Worm (Caenorhabditis elegans) whole organism, L1 larva: Measurements from ENCODE around the gene Y69E1A.4.

ENCODE experiments used
- C04F5.9 ChIP-seq: sonication (generic microtip); optimal IDR thresholded peaks from 2 replicates; lab custom pipeline; 2016; ENCODE audit warnings: missing genetic modification characterization, missing compliant biosample characterization
- C16A3.4 ChIP-seq: fragments of 150-350 bp; optimal IDR thresholded peaks from 2 replicates; lab custom pipeline; 2014; ENCODE audit warnings: missing biosample characterization, missing genetic modification characterization
- C34B4.2 ChIP-seq: sonication (generic microtip); optimal IDR thresholded peaks from 2 replicates; lab custom pipeline; 2017; ENCODE audit warnings: mild to moderate bottlenecking, missing genetic modification characterization, missing compliant biosample characterization
- F16B12.6 ChIP-seq: fragments of 150-350 bp; optimal IDR thresholded peaks from 2 replicates; lab custom pipeline; 2014; ENCODE audit warnings: missing biosample characterization, missing genetic modification characterization
- Y116A8C.19 ChIP-seq: sonication (generic microtip); optimal IDR thresholded peaks from 2 replicates; lab custom pipeline; 2016; ENCODE audit warnings: missing compliant biosample characterization, missing genetic modification characterization, borderline replicate concordance
- aha-1 ChIP-seq: fragments of 150-350 bp; optimal IDR thresholded peaks from 2 replicates; lab custom pipeline; 2014; ENCODE audit warnings: missing biosample characterization, missing genetic modification characterization
- aly-2 ChIP-seq: fragments of 150-350 bp; optimal IDR thresholded peaks from 2 replicates; lab custom pipeline; 2014; ENCODE audit warnings: missing biosample characterization, missing genetic modification characterization
- blmp-1 ChIP-seq: fragments of 150-350 bp; optimal IDR thresholded peaks from 2 replicates; lab custom pipeline; 2014; ENCODE audit warnings: missing biosample characterization, missing genetic modification characterization
- ceh-63 ChIP-seq: fragments of 200-800 bp; sonication (Bioruptor generic); optimal IDR thresholded peaks from 2 replicates; lab custom pipeline; 2018; ENCODE audit warnings: mild to moderate bottlenecking, missing genetic modification characterization, missing compliant biosample characterization
- ceh-8 ChIP-seq: fragments of 200-800 bp; sonication (Bioruptor generic); optimal IDR thresholded peaks from 2 replicates; lab custom pipeline; 2018; ENCODE audit warnings: mild to moderate bottlenecking, missing genetic modification characterization, moderate library complexity, missing compliant biosample characterization
- ces-1 ChIP-seq: fragments of 150-350 bp; optimal IDR thresholded peaks from 2 replicates; lab custom pipeline; 2014; ENCODE audit warnings: missing biosample characterization, missing genetic modification reagents, missing genetic modification characterization
- dsc-1 ChIP-seq: sonication (generic microtip); optimal IDR thresholded peaks from 2 replicates; lab custom pipeline; 2016; ENCODE audit warnings: mild to moderate bottlenecking, missing genetic modification characterization, missing compliant biosample characterization
- efl-3 ChIP-seq: fragments of 200-800 bp; sonication (Bioruptor generic); optimal IDR thresholded peaks from 2 replicates; lab custom pipeline; 2018; ENCODE audit warnings: mild to moderate bottlenecking, missing genetic modification characterization, missing compliant biosample characterization
- egl-27 ChIP-seq, 2 experiments: fragments of 150-350 bp in 1 of 2; sonication (generic microtip); optimal IDR thresholded peaks; 3 replicates each; lab custom pipeline; 2017 to 2018; ENCODE audit warnings: missing biosample characterization in 2 of 2, missing genetic modification characterization in 2 of 2, missing genetic modification reagents in 2 of 2
- elt-2 ChIP-seq: sonication (generic microtip); optimal IDR thresholded peaks from 2 replicates; lab custom pipeline; 2016; ENCODE audit warnings: missing genetic modification characterization, mild to moderate bottlenecking, inconsistent platforms, missing compliant biosample characterization, missing genetic modification reagents
- ets-5 ChIP-seq: fragments of 200-800 bp; sonication (Bioruptor generic); IDR thresholded peaks from 2 replicates; pipeline ENCODE4 v1.3.6; 2022; ENCODE audit warnings: missing genetic modification characterization, missing compliant biosample characterization
- fkh-10 ChIP-seq: sonication (generic microtip); optimal IDR thresholded peaks from 2 replicates; lab custom pipeline; 2017; ENCODE audit warnings: missing biosample characterization, missing genetic modification reagents, missing genetic modification characterization
- fkh-8 ChIP-seq: sonication (generic microtip); optimal IDR thresholded peaks from 2 replicates; lab custom pipeline; 2016; ENCODE audit warnings: mild to moderate bottlenecking, missing genetic modification characterization, missing compliant biosample characterization
- fos-1 ChIP-seq: fragments of 150-350 bp; optimal IDR thresholded peaks from 2 replicates; lab custom pipeline; 2014; ENCODE audit warnings: missing biosample characterization, missing genetic modification characterization
- grh-1 ChIP-seq: fragments of 200-800 bp; sonication (Bioruptor generic); IDR thresholded peaks from 2 replicates; pipeline ENCODE4 v1.3.6; 2022; ENCODE audit warnings: missing genetic modification reagents, missing genetic modification characterization, missing compliant biosample characterization
- hlh-17 ChIP-seq: fragments of 200-800 bp; sonication (Bioruptor generic); optimal IDR thresholded peaks from 2 replicates; lab custom pipeline; 2018; ENCODE audit warnings: missing genetic modification characterization, mild to moderate bottlenecking, missing compliant biosample characterization, moderate library complexity, borderline replicate concordance
- hlh-4 ChIP-seq: sonication (generic microtip); optimal IDR thresholded peaks from 2 replicates; lab custom pipeline; 2016; ENCODE audit warnings: mild to moderate bottlenecking, missing genetic modification characterization, missing compliant biosample characterization
- isw-1 ChIP-seq: fragments of 200-800 bp; sonication (Bioruptor generic); IDR thresholded peaks from 2 replicates; pipeline ENCODE4 v1.3.6; 2022; ENCODE audit warnings: missing genetic modification characterization, missing compliant biosample characterization
- jun-1 ChIP-seq: fragments of 150-350 bp; optimal IDR thresholded peaks from 2 replicates; lab custom pipeline; 2014; ENCODE audit warnings: missing biosample characterization, missing genetic modification reagents, missing genetic modification characterization
- lin-13 ChIP-seq: fragments of 150-350 bp; optimal IDR thresholded peaks from 2 replicates; lab custom pipeline; 2014; ENCODE audit warnings: missing biosample characterization, missing genetic modification reagents, missing genetic modification characterization
- lin-14 ChIP-seq: fragments of 200-800 bp; sonication (Bioruptor generic); optimal IDR thresholded peaks from 2 replicates; lab custom pipeline; 2018; ENCODE audit warnings: mild to moderate bottlenecking, missing genetic modification characterization, moderate library complexity, missing compliant biosample characterization
- lin-15B ChIP-seq: fragments of 150-350 bp; sonication (generic microtip); optimal IDR thresholded peaks from 3 replicates; lab custom pipeline; 2014; ENCODE audit warnings: missing biosample characterization, missing genetic modification characterization
- lin-39 ChIP-seq: fragments of 150-350 bp; optimal IDR thresholded peaks from 2 replicates; lab custom pipeline; 2014; ENCODE audit warnings: missing biosample characterization, missing genetic modification reagents, missing genetic modification characterization
- lir-3 ChIP-seq: sonication (generic microtip); optimal IDR thresholded peaks from 2 replicates; lab custom pipeline; 2016; ENCODE audit warnings: mild to moderate bottlenecking, missing genetic modification characterization, moderate library complexity, missing compliant biosample characterization; ENCODE audit not compliant: poor library complexity
- mdl-1 ChIP-seq, 2 experiments: fragments of 150-350 bp; optimal IDR thresholded peaks; 2 replicates each; lab custom pipeline; 2014 to 2017; ENCODE audit warnings: missing biosample characterization in 2 of 2, missing genetic modification characterization in 2 of 2, inconsistent platforms in 1 of 2
- nhr-11 ChIP-seq: fragments of 150-350 bp; optimal IDR thresholded peaks from 2 replicates; lab custom pipeline; 2014; ENCODE audit warnings: missing biosample characterization, missing genetic modification characterization
- nhr-12 ChIP-seq: sonication (generic microtip); optimal IDR thresholded peaks from 2 replicates; lab custom pipeline; 2017; ENCODE audit warnings: missing biosample characterization, missing genetic modification characterization
- nhr-237 ChIP-seq: fragments of 150-350 bp; optimal IDR thresholded peaks from 2 replicates; lab custom pipeline; 2014; ENCODE audit warnings: missing biosample characterization, missing genetic modification characterization
- nhr-71 ChIP-seq: sonication (generic microtip); optimal IDR thresholded peaks from 2 replicates; lab custom pipeline; 2016; ENCODE audit warnings: mild to moderate bottlenecking, missing genetic modification characterization, moderate library complexity, missing compliant biosample characterization
- nhr-76 ChIP-seq: sonication (generic microtip); optimal IDR thresholded peaks from 2 replicates; lab custom pipeline; 2017; ENCODE audit warnings: missing biosample characterization, missing genetic modification characterization
- nhr-77 ChIP-seq: fragments of 150-350 bp; optimal IDR thresholded peaks from 2 replicates; lab custom pipeline; 2014; ENCODE audit warnings: missing biosample characterization, missing genetic modification characterization
- nhr-84 ChIP-seq: sonication (generic microtip); optimal IDR thresholded peaks from 2 replicates; lab custom pipeline; 2017; ENCODE audit warnings: missing biosample characterization, missing genetic modification characterization
- nhr-85 ChIP-seq: sonication (generic microtip); peaks from one replicate; lab custom pipeline; 2016; ENCODE audit warnings: missing genetic modification characterization, inconsistent platforms, missing compliant biosample characterization
- nhr-90 ChIP-seq: sonication (generic microtip); optimal IDR thresholded peaks from 2 replicates; lab custom pipeline; 2016; ENCODE audit warnings: mild to moderate bottlenecking, missing genetic modification characterization, missing compliant biosample characterization; ENCODE audit not compliant: poor library complexity
- pag-3 ChIP-seq: sonication (generic microtip); optimal IDR thresholded peaks from 2 replicates; lab custom pipeline; 2017; ENCODE audit warnings: missing genetic modification characterization, mild to moderate bottlenecking, missing compliant biosample characterization, antibody characterized with exemption, borderline replicate concordance; ENCODE audit not compliant: insufficient read depth
- pqm-1 ChIP-seq: sonication (generic microtip); optimal IDR thresholded peaks from 3 replicates; lab custom pipeline; 2017; ENCODE audit warnings: missing biosample characterization, missing genetic modification characterization
- snpc-4 ChIP-seq: fragments of 150-350 bp; optimal IDR thresholded peaks from 2 replicates; lab custom pipeline; 2014; ENCODE audit warnings: missing biosample characterization, missing genetic modification characterization
- sup-37 ChIP-seq: fragments of 200-800 bp; sonication (Bioruptor generic); optimal IDR thresholded peaks from 2 replicates; lab custom pipeline; 2018; ENCODE audit warnings: mild to moderate bottlenecking, missing genetic modification characterization, missing compliant biosample characterization
- tbx-2 ChIP-seq: sonication (generic microtip); optimal IDR thresholded peaks from 2 replicates; lab custom pipeline; 2016; ENCODE audit warnings: missing genetic modification characterization, missing compliant biosample characterization
- tlp-1 ChIP-seq: fragments of 150-350 bp; optimal IDR thresholded peaks from 2 replicates; lab custom pipeline; 2014; ENCODE audit warnings: missing biosample characterization, missing genetic modification characterization
- unc-30 ChIP-seq: sonication (generic microtip); optimal IDR thresholded peaks from 2 replicates; lab custom pipeline; 2017; ENCODE audit warnings: missing biosample characterization, missing genetic modification characterization
- unc-62 ChIP-seq: fragments of 150-350 bp; optimal IDR thresholded peaks from 2 replicates; lab custom pipeline; 2014; ENCODE audit warnings: missing biosample characterization, missing genetic modification reagents, missing genetic modification characterization
- unc-86 ChIP-seq: sonication (generic microtip); optimal IDR thresholded peaks from 2 replicates; lab custom pipeline; 2016; ENCODE audit warnings: missing genetic modification characterization, missing compliant biosample characterization
- vab-15 ChIP-seq: sonication (generic microtip); optimal IDR thresholded peaks from 2 replicates; lab custom pipeline; 2017; ENCODE audit warnings: missing genotype, mild to moderate bottlenecking, missing genetic modification characterization, missing compliant biosample characterization
- xbp-1 ChIP-seq: sonication (generic microtip); optimal IDR thresholded peaks from 2 replicates; lab custom pipeline; 2016; ENCODE audit warnings: missing genetic modification characterization, missing compliant biosample characterization
- zag-1 ChIP-seq: fragments of 150-350 bp; optimal IDR thresholded peaks from 2 replicates; lab custom pipeline; 2014; ENCODE audit warnings: missing biosample characterization, missing genetic modification characterization
- zip-4 ChIP-seq: fragments of 200-800 bp; sonication (Bioruptor generic); optimal IDR thresholded peaks from 2 replicates; lab custom pipeline; 2018; ENCODE audit warnings: mild to moderate bottlenecking, missing genetic modification characterization, moderate library complexity, missing compliant biosample characterization
- ztf-11 ChIP-seq, 2 experiments: sonication (generic microtip); optimal IDR thresholded peaks; 2 replicates each; lab custom pipeline; 2016 to 2017; ENCODE audit warnings: missing genetic modification characterization in 2 of 2, missing biosample characterization in 1 of 2, missing compliant biosample characterization in 1 of 2
- ztf-4 ChIP-seq: fragments of 150-350 bp; optimal IDR thresholded peaks from 2 replicates; lab custom pipeline; 2014; ENCODE audit warnings: missing biosample characterization, missing genetic modification characterization

The Y69E1A.4 gene

DNA sequence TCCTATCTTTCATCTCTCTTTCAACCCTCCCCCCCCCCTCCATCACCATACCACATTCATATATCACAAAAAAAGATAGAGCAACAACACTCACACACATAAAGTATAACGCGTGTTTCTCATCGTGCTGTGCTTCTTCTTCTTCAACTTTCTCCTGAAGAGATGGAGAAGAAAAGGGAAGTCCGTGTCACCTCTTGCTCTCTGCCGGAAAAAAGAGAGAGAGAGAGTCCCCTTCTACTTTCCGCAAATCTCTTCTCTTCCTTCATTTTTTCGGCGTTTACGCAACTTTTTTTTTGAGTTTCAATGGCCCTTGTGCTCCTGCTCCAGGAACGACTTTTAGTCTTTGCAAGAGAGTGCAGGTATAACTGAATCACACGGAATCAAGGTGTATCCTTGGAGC lies 24.6 kb downstream of the Y69E1A.4 start (continued):
- TF ChIP-seq unc-86 (no peak), hlh-4 (tag; lab: Kevin White, UChicago) (no peak), fos-1 (tag; lab: Kevin White, UChicago) (no peak), fkh-10 (GFP tag; lab: Kevin White, UChicago) (peak; percentile 88), pqm-1 (no peak), hlh-17 (GFP tag; lab: Kevin White, UChicago) (no peak), ets-5 (GFP tag; lab: Robert Waterston, UW) (no peak), fkh-8 (peak; percentile 6), dsc-1 (tag; lab: Kevin White, UChicago) (peak; percentile 11), zip-4 (GFP tag; lab: Kevin White, UChicago) (no peak), elt-2 (tag; lab: Kevin White, UChicago) (no peak), ztf-11 (tag; optimal IDR thresholded peaks at IDR 0.05; lab: Kevin White, UChicago) (no peak), lin-39 (tag; lab: Kevin White, UChicago) (no peak), isw-1 (GFP tag; lab: Robert Waterston, UW) (no peak), nhr-11 (tag; lab: Kevin White, UChicago) (no peak), nhr-76 (no peak), lin-15B (tag; lab: Kevin White, UChicago) (no peak), C34B4.2 (tag; lab: Kevin White, UChicago) (no peak), lin-14 (GFP tag; lab: Kevin White, UChicago) (peak; percentile 85), ceh-8 (no peak), lin-13 (GFP tag; lab: Kevin White, UChicago) (no peak), nhr-90 (no peak), egl-27 (tag; optimal IDR thresholded peaks at IDR 0.05; lab: Kevin White, UChicago) (no peak), C04F5.9 (tag; lab: Kevin White, UChicago) (no peak), vab-15 (no peak), grh-1 (GFP tag; lab: Robert Waterston, UW) (no peak), pag-3 (tag; lab: Kevin White, UChicago) (no peak), nhr-85 (tag; lab: Kevin White, UChicago) (no peak), aly-2 (tag; lab: Kevin White, UChicago) (no peak), sup-37 (GFP tag; lab: Kevin White, UChicago) (no peak), nhr-77 (tag; lab: Kevin White, UChicago) (no peak), ces-1 (GFP tag; lab: Kevin White, UChicago) (no peak), snpc-4 (no peak), nhr-12 (tag; lab: Kevin White, UChicago) (no peak), ceh-63 (GFP tag; lab: Kevin White, UChicago) (no peak), ztf-4 (tag; lab: Kevin White, UChicago) (no peak), jun-1 (no peak), Y116A8C.19 (tag; lab: Kevin White, UChicago) (no peak), tlp-1 (tag; lab: Kevin White, UChicago) (no peak), nhr-84 (tag; lab: Kevin White, UChicago) (no peak), unc-62 (GFP tag; lab: Kevin White, UChicago) (no peak), unc-30 (tag; lab: Kevin White, UChicago) (no peak), F16B12.6 (tag; lab: Kevin White, UChicago) (no peak), efl-3 (GFP tag; lab: Kevin White, UChicago) (no peak), aha-1 (tag; lab: Kevin White, UChicago) (no peak), tbx-2 (no peak), nhr-237 (tag; lab: Kevin White, UChicago) (no peak), lir-3 (no peak), blmp-1 (tag; lab: Kevin White, UChicago) (no peak), mdl-1 (tag; optimal IDR thresholded peaks at IDR 0.05; lab: Kevin White, UChicago) (no peak), xbp-1 (tag; lab: Kevin White, UChicago) (no peak), nhr-71 (tag; lab: Kevin White, UChicago) (peak; percentile 27), zag-1 (tag; lab: Kevin White, UChicago) (no peak), C16A3.4 (tag; lab: Kevin White, UChicago) (no peak)
